Fruit fly (Drosophila melanogaster) whole organism, wandering third instar larva: ENCODE data around the gene CG3407.

Experiments
- Abd-B ChIP-seq: fragments of >200 bp; optimal IDR thresholded peaks from 2 replicates; lab custom pipeline; 2017; ENCODE audit warnings: missing biosample characterization, missing genetic modification characterization
- br ChIP-seq: fragments of 200-800 bp; sonication (Bioruptor generic); optimal IDR thresholded peaks from 2 replicates; lab custom pipeline; 2016; ENCODE audit warnings: missing biosample characterization, missing genetic modification characterization
- brk ChIP-seq: fragments of 200-800 bp; sonication (Bioruptor generic); optimal IDR thresholded peaks from 2 replicates; lab custom pipeline; 2016; ENCODE audit warnings: missing biosample characterization, mild to moderate bottlenecking, missing genetic modification characterization
- woc ChIP-seq: sonication (Bioruptor generic); optimal IDR thresholded peaks from 2 replicates; lab custom pipeline; 2016; ENCODE audit warnings: missing biosample characterization, mild to moderate bottlenecking, missing genetic modification characterization

- TF ChIP-seq Abd-B (GFP tag; lab: Kevin White, UChicago), result no peak
- no peak for TF ChIP-seq br (GFP tag; lab: Kevin White, UChicago)
- no peak for TF ChIP-seq brk (GFP tag; lab: Kevin White, UChicago)
- no peak for TF ChIP-seq woc (GFP tag; lab: Kevin White, UChicago)
Measured at dm6 chr2L:3851308-3851707, 38.1 kb upstream of the CG3407 start.
